Fruit fly (Drosophila melanogaster) whole organism, wandering third instar larva: Measurements from ENCODE around the gene CG12971.

Experiments
- Abd-B ChIP-seq: fragments of >200 bp; optimal IDR thresholded peaks from 2 replicates; lab custom pipeline; 2017; ENCODE audit warnings: missing biosample characterization, missing genetic modification characterization
- CG32264 ChIP-seq: fragments of 200-800 bp; sonication (Bioruptor generic); optimal IDR thresholded peaks from 2 replicates; lab custom pipeline; 2016; ENCODE audit warnings: missing biosample characterization, missing genetic modification characterization
- Dif ChIP-seq: fragments of 200-275, 200-300 bp; sonication (Bioruptor generic); optimal IDR thresholded peaks from 2 replicates; lab custom pipeline; 2018; ENCODE audit warnings: missing biosample characterization, missing genetic modification characterization; ENCODE audit not compliant: partially characterized antibody
- Hnf4 ChIP-seq: fragments of 200-800 bp; sonication (Bioruptor generic); optimal IDR thresholded peaks from 2 replicates; lab custom pipeline; 2016; ENCODE audit warnings: missing biosample characterization, mild to moderate bottlenecking, missing genetic modification characterization
- Mio ChIP-seq: sonication (Bioruptor generic); optimal IDR thresholded peaks from 2 replicates; lab custom pipeline; 2016; ENCODE audit warnings: missing biosample characterization, missing genetic modification characterization
- Myc ChIP-seq: fragments of >200 bp; optimal IDR thresholded peaks from 2 replicates; lab custom pipeline; 2017
- Sp1 ChIP-seq: fragments of 200-800 bp; sonication (Bioruptor generic); optimal IDR thresholded peaks from 3 replicates; lab custom pipeline; 2019; ENCODE audit warnings: missing biosample characterization, mild to moderate bottlenecking, missing genetic modification characterization, moderate library complexity
- dmrt93B ChIP-seq: fragments of 200-800 bp; sonication (Bioruptor generic); optimal IDR thresholded peaks from 2 replicates; lab custom pipeline; 2018; ENCODE audit warnings: missing biosample characterization, mild to moderate bottlenecking, missing genetic modification characterization
- h ChIP-seq: fragments of 200-800 bp; sonication (Bioruptor generic); optimal IDR thresholded peaks from 3 replicates; lab custom pipeline; 2016; ENCODE audit warnings: missing biosample characterization, mild to moderate bottlenecking, missing genetic modification characterization
- pan ChIP-seq: fragments of >200 bp; optimal IDR thresholded peaks from 2 replicates; lab custom pipeline; 2017
- psq ChIP-seq: fragments of 200-800 bp; sonication (Bioruptor generic); optimal IDR thresholded peaks from 3 replicates; lab custom pipeline; 2017; ENCODE audit warnings: missing biosample characterization, mild to moderate bottlenecking, missing genetic modification characterization, moderate library complexity
- sage ChIP-seq: fragments of 200-800 bp; sonication (Bioruptor generic); optimal IDR thresholded peaks from 2 replicates; lab custom pipeline; 2016; ENCODE audit warnings: missing biosample characterization, mild to moderate bottlenecking, missing genetic modification characterization
- usp ChIP-seq: fragments of >200 bp; optimal IDR thresholded peaks from 2 replicates; lab custom pipeline; 2017; ENCODE audit warnings: missing biosample characterization, missing genetic modification characterization
- woc ChIP-seq: sonication (Bioruptor generic); optimal IDR thresholded peaks from 2 replicates; lab custom pipeline; 2016; ENCODE audit warnings: missing biosample characterization, mild to moderate bottlenecking, missing genetic modification characterization

DNA sequence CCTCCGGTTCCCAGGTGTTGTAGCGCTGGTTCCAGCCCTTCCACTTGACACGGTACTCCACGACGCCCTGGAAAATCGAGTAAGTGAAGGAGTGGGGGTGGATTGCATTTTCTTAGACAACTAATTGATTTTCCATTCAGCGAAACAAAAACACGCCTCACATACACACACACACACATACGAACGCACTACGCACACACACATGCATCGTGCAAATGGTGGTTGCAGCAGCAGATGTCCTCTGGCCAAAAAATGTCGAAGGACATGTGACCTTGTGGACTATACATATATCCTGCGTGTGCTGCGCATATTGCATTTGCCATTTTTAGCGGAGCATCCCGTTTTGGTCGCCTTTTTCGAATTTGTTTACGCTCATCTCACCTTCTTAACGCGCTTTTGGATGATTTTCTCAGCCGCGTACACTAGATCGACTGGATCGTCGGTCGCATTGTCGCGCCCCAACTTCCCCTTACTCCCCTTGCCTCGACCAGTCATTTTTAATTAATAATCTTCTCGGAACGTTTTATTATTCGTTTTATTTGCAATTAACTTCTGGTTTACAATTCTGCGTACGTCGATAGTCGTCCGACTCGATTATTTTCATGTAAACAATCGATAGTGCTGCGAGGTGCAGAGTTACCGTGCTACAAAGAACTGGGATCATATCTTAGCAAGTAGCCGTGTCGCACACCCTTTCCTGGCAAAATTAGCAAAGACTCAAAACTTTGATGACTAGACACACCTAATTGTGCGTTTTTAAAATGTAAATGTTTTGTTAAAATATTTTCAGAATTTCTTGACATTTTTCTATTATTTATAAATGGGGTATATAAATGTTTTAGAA, 38.7 kb downstream of the CG12971 start, which contains the start of gene Pc:
- TF ChIP-seq Abd-B, result no peak
- TF ChIP-seq h, result peak; percentile 20
- TF ChIP-seq psq (GFP tag; lab: Kevin White, UChicago), result no peak
- TF ChIP-seq Mio, result no peak
- TF ChIP-seq dmrt93B (GFP tag; lab: Kevin White, UChicago), result no peak
- TF ChIP-seq sage (GFP tag; lab: Kevin White, UChicago), result no peak
- no peak for TF ChIP-seq usp (GFP tag; lab: Kevin White, UChicago)
- no peak for TF ChIP-seq CG32264 (GFP tag; lab: Kevin White, UChicago)
- TF ChIP-seq pan, result no peak
- peak; percentile 6 for TF ChIP-seq Myc
- no peak for TF ChIP-seq Hnf4 (GFP tag; lab: Kevin White, UChicago)
- TF ChIP-seq Sp1 (GFP tag; lab: Kevin White, UChicago), result no peak
- no peak for TF ChIP-seq Dif (GFP tag; lab: Kevin White, UChicago)
- no peak for TF ChIP-seq woc (GFP tag; lab: Kevin White, UChicago)
